Worm (Caenorhabditis elegans): Measurements from ENCODE around the gene skpo-3.

The skpo-3 gene

DNA sequence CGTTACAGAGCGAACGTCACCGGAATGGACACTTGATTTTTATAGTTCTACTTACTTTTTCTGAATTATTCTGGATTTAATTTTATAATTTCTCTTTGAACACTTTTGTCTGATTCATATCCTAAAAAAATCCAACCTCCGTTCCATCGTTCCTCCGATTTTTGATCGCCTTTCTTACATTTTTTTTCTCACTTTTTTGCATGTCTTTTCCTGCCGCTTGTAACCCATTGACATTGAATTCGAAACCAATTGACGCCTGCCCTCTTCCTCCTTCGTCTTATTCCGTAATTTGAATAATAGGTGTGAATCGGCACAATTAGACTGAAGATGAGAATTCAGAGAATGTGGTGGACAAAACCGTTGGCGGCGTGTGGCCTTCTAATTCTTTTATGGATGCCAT is at the start of gene skpo-3:
TSS of gene skpo-3 (plus strand) at position 301 of the 400 bp plus-strand sequence.
- TF ChIP-seq mxl-1 (tag; optimal IDR thresholded peaks at IDR 0.05): no peak
- TF ChIP-seq D2030.7 (GFP tag; IDR thresholded peaks at IDR 0.05): no peak
- no peak for TF ChIP-seq ztf-25 (GFP tag; IDR thresholded peaks at IDR 0.05)
- TF ChIP-seq zim-3 (tag; optimal IDR thresholded peaks at IDR 0.05): no peak
- no peak for TF ChIP-seq ceh-91 (GFP tag; IDR thresholded peaks at IDR 0.05)
- no peak for TF ChIP-seq F22D6.2 (tag; optimal IDR thresholded peaks at IDR 0.05)
- TF ChIP-seq ccch-3 (GFP tag; optimal IDR thresholded peaks at IDR 0.05): no peak
- TF ChIP-seq egl-44 (GFP tag; IDR thresholded peaks at IDR 0.05): no peak
- TF ChIP-seq ekl-4 (GFP tag; IDR thresholded peaks at IDR 0.05): no peak
- TF ChIP-seq hlh-12 (tag; optimal IDR thresholded peaks at IDR 0.05): no peak

- TF ChIP-seq madf-8 (GFP tag; conservative IDR thresholded peaks at IDR 0.05) (no peak), nhr-80 (tag; optimal IDR thresholded peaks at IDR 0.05) (peak; percentile 39)
These were observed 49.6 kb upstream of the skpo-3 start, which contains the start of gene maoc-1 for ce11 chrII:7196040-7196439. Gene maoc-1 (plus strand): TSS chrII:7196276.

DNA sequence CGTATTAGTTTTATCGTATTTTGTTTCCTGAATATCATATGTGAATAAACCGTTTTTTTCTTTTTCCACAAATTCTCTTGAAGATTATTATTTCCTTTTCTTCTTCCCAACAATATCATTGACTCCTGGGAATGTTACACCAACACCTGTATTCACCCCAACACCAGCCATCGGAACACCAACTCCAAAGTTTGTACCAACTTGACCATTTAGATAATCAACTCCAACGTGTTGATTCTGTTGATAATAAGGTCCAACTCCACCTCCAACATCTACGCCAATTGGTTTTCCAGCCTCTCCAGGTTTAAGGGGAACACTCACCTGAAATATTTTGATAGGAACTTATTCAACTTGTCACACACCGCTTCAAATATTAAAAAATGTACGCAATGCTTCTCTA is 48.2 kb upstream of the skpo-3 start:
- TF ChIP-seq F23B12.7 (tag; optimal IDR thresholded peaks at IDR 0.05; ENCODE audit: insufficient read depth): no peak
- TF ChIP-seq pbrm-1 (GFP tag; IDR thresholded peaks at IDR 0.05): 0 out of 2 replicates have a peak, but pooled peaks have one; percentile 28

ce11 chrII:7199308-7199707 is 46.4 kb upstream of the skpo-3 start, which contains the start of gene E04F6.6:
Gene E04F6.6 (minus strand): TSS chrII:7199565.
- TF ChIP-seq F10E7.11 (tag; optimal IDR thresholded peaks at IDR 0.05): no peak

DNA sequence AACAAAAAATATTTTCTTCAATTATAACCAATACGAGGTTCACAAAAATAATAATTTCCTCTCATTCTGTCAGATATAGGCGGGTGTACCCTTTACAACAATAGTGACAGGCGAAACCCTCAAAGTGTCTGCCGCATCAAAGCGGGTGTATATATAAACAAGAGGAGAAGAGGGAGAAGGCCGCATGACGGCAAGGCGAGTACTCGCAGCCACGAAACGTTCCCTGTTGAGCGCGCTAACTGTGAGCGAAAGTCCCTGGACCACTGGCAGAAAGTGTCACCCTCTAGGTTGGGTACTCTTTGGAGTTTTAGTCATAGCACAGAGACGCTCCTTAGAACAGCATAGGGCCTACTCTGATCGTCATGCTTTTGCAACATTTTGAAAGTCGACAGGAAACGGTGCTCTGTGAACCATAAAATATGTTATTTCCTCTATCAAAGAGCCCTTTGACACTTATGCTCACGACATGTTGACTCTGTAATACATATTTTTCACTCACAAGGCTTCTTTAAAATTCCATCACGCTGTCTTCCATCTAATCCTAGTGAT is 45.6 kb upstream of the skpo-3 start, which contains the start of gene pcrg-1:
TSS of gene pcrg-1 (plus strand) at position 499 of the 549 bp plus-strand sequence.
- no peak for TF ChIP-seq tbx-9 (tag; optimal IDR thresholded peaks at IDR 0.05; ENCODE audit: borderline replicate concordance)
- peak; percentile 10 for TF ChIP-seq F57C9.4 (tag; optimal IDR thresholded peaks at IDR 0.05)
- TF ChIP-seq mel-28 (tag; optimal IDR thresholded peaks at IDR 0.05; ENCODE audit: borderline replicate concordance): no peak
- peak; percentile 73 for TF ChIP-seq ets-4 (GFP tag; optimal IDR thresholded peaks at IDR 0.05)
- TF ChIP-seq lsy-27 (tag; optimal IDR thresholded peaks at IDR 0.05; ENCODE audit: borderline replicate concordance, insufficient read depth): peak; percentile 50
- TF ChIP-seq ceh-100 (GFP tag; IDR thresholded peaks at IDR 0.05): peak; percentile 73
- peak; percentile 69; the same call in 1 of the 2 replicates for TF ChIP-seq C06A6.2 (GFP tag; conservative IDR thresholded peaks at IDR 0.05)
- peak; percentile 45 for TF ChIP-seq nhr-80 (tag; optimal IDR thresholded peaks at IDR 0.05)
- TF ChIP-seq rpc-1 (optimal IDR thresholded peaks at IDR 0.05): peak; percentile 87
- peak; percentile 84 for TF ChIP-seq rpc-1 (tag; optimal IDR thresholded peaks at IDR 0.05)
- no peak for TF ChIP-seq ccch-3 (GFP tag; optimal IDR thresholded peaks at IDR 0.05)
- TF ChIP-seq pbrm-1 (GFP tag; IDR thresholded peaks at IDR 0.05): no peak; the same call in 1 of the 2 replicates
- 0 out of 2 replicates have a peak, but pooled peaks have one; percentile 41 for TF ChIP-seq ceh-91 (GFP tag; IDR thresholded peaks at IDR 0.05)
- peak; percentile 89 for TF ChIP-seq B0336.3 (GFP tag; IDR thresholded peaks at IDR 0.05)
- TF ChIP-seq ztf-28 (GFP tag; IDR thresholded peaks at IDR 0.05): no peak
- peak; percentile 80 for TF ChIP-seq T07F8.4 (tag; optimal IDR thresholded peaks at IDR 0.05)
- TF ChIP-seq F52B5.7 (tag; optimal IDR thresholded peaks at IDR 0.05): peak; percentile 93
- TF ChIP-seq chd-7 (tag; optimal IDR thresholded peaks at IDR 0.05): peak; percentile 93
- TF ChIP-seq ceh-27 (GFP tag; optimal IDR thresholded peaks at IDR 0.05): peak; percentile 89
- no peak for TF ChIP-seq ama-1 (optimal IDR thresholded peaks at IDR 0.05)
- TF ChIP-seq ama-1 (GFP tag; optimal IDR thresholded peaks at IDR 0.05): peak; percentile 43 to 86
- peak; percentile 80 for TF ChIP-seq somi-1 (GFP tag; optimal IDR thresholded peaks at IDR 0.05)
- TF ChIP-seq athp-1 (tag; optimal IDR thresholded peaks at IDR 0.05): peak; percentile 94
- TF ChIP-seq xnd-1 (tag; optimal IDR thresholded peaks at IDR 0.05): peak; percentile 31
- TF ChIP-seq B0035.1 (tag; optimal IDR thresholded peaks at IDR 0.05): peak; percentile 16
- peak; percentile 82 for TF ChIP-seq zim-3 (tag; optimal IDR thresholded peaks at IDR 0.05)
- peak; percentile 63 for TF ChIP-seq him-1 (tag; optimal IDR thresholded peaks at IDR 0.05)
- no peak for TF ChIP-seq dpl-1 (GFP tag; optimal IDR thresholded peaks at IDR 0.05)
- no peak for TF ChIP-seq Y67H2A.10 (GFP tag; conservative IDR thresholded peaks at IDR 0.05)
- peak; percentile 59 for TF ChIP-seq madf-10 (tag; optimal IDR thresholded peaks at IDR 0.05)
- TF ChIP-seq madf-6 (GFP tag; IDR thresholded peaks at IDR 0.05): peak; percentile 81
- peak; percentile 52 for TF ChIP-seq ztf-22 (GFP tag; optimal IDR thresholded peaks at IDR 0.05)

Data from whole organism, young adult.